Fruit fly (Drosophila melanogaster) whole organism, adult: ENCODE measurements around the gene CheB38c.

Source experiments
- CG11617 ChIP-seq: fragments of 200-800 bp; sonication (Bioruptor generic); optimal IDR thresholded peaks from 2 replicates; lab custom pipeline; 2017; ENCODE audit warnings: mild to moderate bottlenecking, missing biosample characterization, missing genetic modification reagents, missing genetic modification characterization
- CG12768 ChIP-seq: fragments of 200-800 bp; sonication (Bioruptor generic); optimal IDR thresholded peaks from 2 replicates; lab custom pipeline; 2017; ENCODE audit warnings: missing biosample characterization, missing genetic modification characterization, mild to moderate bottlenecking, moderate library complexity, missing genetic modification reagents
- CG1620 ChIP-seq: fragments of 200-800 bp; sonication (Bioruptor generic); optimal IDR thresholded peaks from 2 replicates; lab custom pipeline; 2016; ENCODE audit warnings: missing biosample characterization, missing genetic modification characterization
- CG5204 ChIP-seq: fragments of 200-800 bp; sonication (Bioruptor generic); optimal IDR thresholded peaks from 2 replicates; lab custom pipeline; 2016; ENCODE audit warnings: missing biosample characterization, missing genetic modification characterization
- CG7045 ChIP-seq: fragments of 200-800 bp; sonication (Bioruptor generic); optimal IDR thresholded peaks from 2 replicates; lab custom pipeline; 2017; ENCODE audit warnings: missing biosample characterization, mild to moderate bottlenecking, missing genetic modification characterization
- Clk ChIP-seq: fragments of 200-800 bp; sonication (Bioruptor generic); optimal IDR thresholded peaks from 2 replicates; lab custom pipeline; 2017; ENCODE audit warnings: missing biosample characterization, missing genetic modification characterization
- Hr96 ChIP-seq: fragments of 200-800 bp; sonication (Bioruptor generic); optimal IDR thresholded peaks from 2 replicates; lab custom pipeline; 2016; ENCODE audit warnings: missing biosample characterization, missing genetic modification characterization
- bab1 ChIP-seq: fragments of 200-800 bp; sonication (Bioruptor generic); optimal IDR thresholded peaks from 3 replicates; lab custom pipeline; 2019; ENCODE audit warnings: missing biosample characterization, mild to moderate bottlenecking, missing genetic modification characterization, moderate library complexity
- cic ChIP-seq: fragments of 200-800 bp; sonication (Bioruptor generic); optimal IDR thresholded peaks from 2 replicates; lab custom pipeline; 2017; ENCODE audit warnings: missing biosample characterization, mild to moderate bottlenecking, missing genetic modification characterization, moderate library complexity
- cnc ChIP-seq, 2 experiments: fragments of >200 bp; optimal IDR thresholded peaks; 2 replicates each; lab custom pipeline; 2017
- kay ChIP-seq: fragments of 200-800 bp; sonication (Bioruptor generic); peaks from one replicate; lab custom pipeline; 2016; ENCODE audit warnings: missing biosample characterization, missing genetic modification characterization, borderline replicate concordance
- ovo ChIP-seq: fragments of 200-800 bp; sonication (Bioruptor generic); optimal IDR thresholded peaks from 2 replicates; lab custom pipeline; 2016; ENCODE audit warnings: missing biosample characterization, missing genetic modification characterization
- toe ChIP-seq: fragments of 200-800 bp; sonication (Bioruptor generic); optimal IDR thresholded peaks from 2 replicates; lab custom pipeline; 2016; ENCODE audit warnings: missing biosample characterization, missing genetic modification characterization

DNA sequence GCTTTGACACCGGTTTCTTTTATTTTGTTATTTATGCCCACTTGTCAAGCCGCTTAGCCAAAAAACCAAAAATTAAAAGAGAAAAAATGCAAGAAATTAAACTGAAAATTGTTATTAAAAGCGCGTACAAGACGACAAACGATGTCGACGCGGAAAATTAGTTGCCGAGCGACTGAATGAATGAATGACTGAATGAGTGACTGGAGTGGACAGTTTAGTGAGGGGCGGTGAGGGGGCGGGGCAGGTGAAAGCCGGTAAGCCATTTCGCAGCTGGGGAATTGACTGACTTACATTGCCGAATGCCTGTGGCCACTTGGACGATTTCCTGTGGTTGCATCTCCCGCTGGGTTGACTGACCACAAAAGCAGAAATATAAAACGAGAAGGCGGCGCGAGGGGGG, 14.0 kb downstream of the CheB38c start:
- TF ChIP-seq CG11617 (GFP tag; lab: Kevin White, UChicago): no peak
- TF ChIP-seq cic (GFP tag; lab: Kevin White, UChicago): no peak
- TF ChIP-seq CG12768 (GFP tag; lab: Kevin White, UChicago): no peak
- TF ChIP-seq CG7045 (GFP tag; lab: Kevin White, UChicago): no peak
- TF ChIP-seq CG5204: no peak
- no peak for TF ChIP-seq toe (GFP tag; lab: Kevin White, UChicago)
- TF ChIP-seq CG1620 (GFP tag; lab: Kevin White, UChicago): no peak
- no peak for TF ChIP-seq ovo
- TF ChIP-seq bab1 (GFP tag; lab: Kevin White, UChicago): no peak
- no peak for TF ChIP-seq kay (GFP tag; lab: Kevin White, UChicago)
- TF ChIP-seq Hr96: no peak
- TF ChIP-seq cnc (optimal IDR thresholded peaks at IDR 0.05; lab: Kevin White, UChicago): no peak
- TF ChIP-seq Clk (GFP tag; lab: Kevin White, UChicago): no peak
